Worm (Caenorhabditis elegans): ENCODE data around the gene C56E6.7.
A peak's percentile ranks its signal among the peaks of the same experiment; 100 is the strongest.

The C56E6.7 gene

ce11 chrII:6491817-6492452 lies 24.4 kb upstream of the C56E6.7 start, which contains the start of the genes T28D9.11 and T28D9.1 (continued):
- peak; percentile 81 for TF ChIP-seq hmg-1.1 (GFP tag; IDR thresholded peaks at IDR 0.05)
- peak; percentile 77 for TF ChIP-seq fkh-10 (GFP tag; optimal IDR thresholded peaks at IDR 0.05)
- peak; percentile 73 for TF ChIP-seq ctbp-1 (GFP tag; IDR thresholded peaks at IDR 0.05)
- peak; percentile 60; the same call in 1 of the 2 replicates for TF ChIP-seq nhr-42 (GFP tag; IDR thresholded peaks at IDR 0.05)
- TF ChIP-seq T26A8.4 (GFP tag; IDR thresholded peaks at IDR 0.05) = 0 out of 2 replicates have a peak, but pooled peaks have one; percentile 40
- no peak for TF ChIP-seq gei-8 (GFP tag; optimal IDR thresholded peaks at IDR 0.05)
- TF ChIP-seq pqm-1 (tag; optimal IDR thresholded peaks at IDR 0.05) = no peak
- peak; percentile 69 for TF ChIP-seq mxl-3 (GFP tag; optimal IDR thresholded peaks at IDR 0.05)
- TF ChIP-seq sdz-12 (GFP tag; optimal IDR thresholded peaks at IDR 0.05) = no peak
- TF ChIP-seq hif-1 (tag; optimal IDR thresholded peaks at IDR 0.05) = peak in 1 of 2 experiments; percentile 58
- TF ChIP-seq unc-62 (GFP tag; optimal IDR thresholded peaks at IDR 0.05 in 1 of 2) = peak in 1 of 2 experiments; percentile 48
- no peak for TF ChIP-seq unc-62 (tag; optimal IDR thresholded peaks at IDR 0.05)
- peak; percentile 73 for TF ChIP-seq aha-1 (tag)
- TF ChIP-seq snpc-1.2 (GFP tag; IDR thresholded peaks at IDR 0.05) = 0 out of 2 replicates have a peak, but pooled peaks have one; percentile 23
- no peak for TF ChIP-seq ztf-11 (tag; optimal IDR thresholded peaks at IDR 0.05)
- TF ChIP-seq D1046.2 (GFP tag; IDR thresholded peaks at IDR 0.05) = 0 out of 2 replicates have a peak, but pooled peaks have one; percentile 35
- no peak for TF ChIP-seq zip-11 (GFP tag; IDR thresholded peaks at IDR 0.05)
- peak; percentile 49 for TF ChIP-seq nhr-11 (tag; optimal IDR thresholded peaks at IDR 0.05)
- no peak for TF ChIP-seq Y75B8A.6 (GFP tag; IDR thresholded peaks at IDR 0.05)
- no peak for TF ChIP-seq ceh-32 (tag; optimal IDR thresholded peaks at IDR 0.05; ENCODE audit: poor library complexity)
- TF ChIP-seq F37D6.2 (tag; optimal IDR thresholded peaks at IDR 0.05) = peak; percentile 71
- 0 out of 2 replicates have a peak, but pooled peaks have one; percentile 56 for TF ChIP-seq F44E2.7 (GFP tag; IDR thresholded peaks at IDR 0.05)
- peak; percentile 61 for TF ChIP-seq mes-2 (tag; optimal IDR thresholded peaks at IDR 0.05; ENCODE audit: poor library complexity, severe bottlenecking)
- TF ChIP-seq set-16 (GFP tag; IDR thresholded peaks at IDR 0.05) = peak; percentile 97
- peak; percentile 65 for TF ChIP-seq snpc-4 (tag; optimal IDR thresholded peaks at IDR 0.05)
- peak; percentile 68 for TF ChIP-seq lin-13 (GFP tag; optimal IDR thresholded peaks at IDR 0.05)
- TF ChIP-seq hlh-30 (tag; optimal IDR thresholded peaks at IDR 0.05; ENCODE audit: insufficient read depth) = peak; percentile 22
- peak; percentile 28; the same call in 1 of the 2 replicates for TF ChIP-seq dmd-6 (GFP tag; IDR thresholded peaks at IDR 0.05)
- TF ChIP-seq dve-1 (tag; optimal IDR thresholded peaks at IDR 0.05; ENCODE audit: insufficient read depth) = no peak

DNA sequence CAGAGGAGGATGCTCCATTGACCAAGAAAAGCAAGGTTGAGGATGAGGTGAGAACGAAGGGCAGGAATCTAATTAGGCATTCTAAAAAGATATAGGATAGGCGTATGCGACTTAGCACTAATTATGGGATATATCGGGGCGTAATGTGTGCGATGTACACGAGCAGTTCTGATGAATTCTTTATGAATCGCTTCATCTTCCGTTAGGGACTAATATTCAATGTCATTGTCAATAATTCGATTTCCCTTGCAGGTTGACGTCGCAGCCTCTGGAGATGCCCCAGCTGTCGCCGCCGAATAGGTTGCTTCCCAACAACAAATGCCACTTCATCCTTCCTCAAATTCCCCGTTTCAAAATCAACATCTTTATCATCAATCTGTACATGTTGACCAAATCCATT lies 23.2 kb upstream of the C56E6.7 start:
- TF ChIP-seq zip-2 (tag; optimal IDR thresholded peaks at IDR 0.05) (no peak), sdz-12 (GFP tag; optimal IDR thresholded peaks at IDR 0.05) (no peak), lin-15B (tag; optimal IDR thresholded peaks at IDR 0.05) (no peak), duxl-1 (tag; optimal IDR thresholded peaks at IDR 0.05; ENCODE audit: poor library complexity) (no peak), F37D6.2 (tag; optimal IDR thresholded peaks at IDR 0.05) (no peak)

DNA sequence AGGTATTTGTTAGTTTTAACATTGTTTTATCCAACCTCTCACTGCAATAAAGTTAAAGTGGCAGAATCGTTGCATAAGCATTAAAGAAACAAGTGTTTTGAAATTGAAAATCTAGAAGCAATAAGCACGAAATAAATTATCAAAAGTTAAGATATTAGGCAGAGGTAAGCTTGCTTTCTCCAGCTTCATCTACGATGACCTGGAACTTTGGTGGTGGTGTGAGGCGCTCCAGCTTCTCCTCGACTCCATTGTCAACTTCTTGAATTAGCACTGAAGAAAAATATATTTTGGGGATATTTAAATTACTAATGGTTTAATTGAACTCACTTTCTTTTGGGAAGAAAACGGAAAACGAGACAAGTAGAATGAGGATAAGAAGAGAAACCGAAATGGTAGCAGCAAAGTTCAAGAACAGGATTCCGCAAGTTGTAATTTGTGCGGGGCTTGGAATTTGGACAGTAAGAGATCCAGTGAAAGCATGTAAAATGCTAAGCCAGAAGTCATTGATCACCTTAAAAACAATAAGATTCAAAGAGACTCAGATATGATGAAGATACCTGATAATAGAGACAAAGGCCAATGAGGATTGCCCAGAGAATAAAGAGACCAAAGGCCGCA lies 22.6 kb upstream of the C56E6.7 start:
- TF ChIP-seq Y48G9A.11 (GFP tag; IDR thresholded peaks at IDR 0.05) (peak; percentile 52; the same call in 1 of the 2 replicates), lin-38 (GFP tag; IDR thresholded peaks at IDR 0.05) (peak; percentile 49), ceh-82 (tag; optimal IDR thresholded peaks at IDR 0.05) (no peak), hif-1 (tag; optimal IDR thresholded peaks at IDR 0.05) (no peak), lsy-2 (tag; optimal IDR thresholded peaks at IDR 0.05) (peak in 1 of 2 experiments; percentile 27), nhr-28 (tag; optimal IDR thresholded peaks at IDR 0.05) (no peak), unc-39 (tag; optimal IDR thresholded peaks at IDR 0.05) (no peak), ama-1 (optimal IDR thresholded peaks at IDR 0.05) (no peak), lin-39 (tag; optimal IDR thresholded peaks at IDR 0.05) (no peak), zfp-3 (GFP tag; conservative IDR thresholded peaks at IDR 0.05) (no peak), unc-62 (GFP tag; optimal IDR thresholded peaks at IDR 0.05 in 1 of 2) (peak in 1 of 2 experiments; percentile 94), unc-62 (tag; optimal IDR thresholded peaks at IDR 0.05) (no peak), duxl-1 (tag; optimal IDR thresholded peaks at IDR 0.05; ENCODE audit: poor library complexity) (peak; percentile 31), lir-3 (tag; optimal IDR thresholded peaks at IDR 0.05) (no peak), F49E8.2 (tag; optimal IDR thresholded peaks at IDR 0.05; ENCODE audit: borderline replicate concordance) (peak; percentile 26)
